Worm (Caenorhabditis elegans): ENCODE measurements around the gene ubh-2.

ce11 chrV:6520385-6521080, 10.9 kb upstream of the ubh-2 start, which contains the start of the genes F46E10.2 and F46E10.18:
- TF ChIP-seq hlh-4 (tag; optimal IDR thresholded peaks at IDR 0.05) (no peak), mef-2 (tag; optimal IDR thresholded peaks at IDR 0.05) (no peak), elt-3 (tag; optimal IDR thresholded peaks at IDR 0.05) (no peak), nhr-77 (tag; optimal IDR thresholded peaks at IDR 0.05) (no peak), elt-2 (tag; optimal IDR thresholded peaks at IDR 0.05) (no peak), unc-62 (GFP tag; optimal IDR thresholded peaks at IDR 0.05) (no peak), lin-35 (GFP tag; optimal IDR thresholded peaks at IDR 0.05) (no peak), aly-2 (tag; optimal IDR thresholded peaks at IDR 0.05) (no peak)

Measured in whole organism, L1 larva.